Worm (Caenorhabditis elegans) whole organism, early embryonic: ENCODE results near the gene C31H1.2.

Experiments
- B0310.2 ChIP-seq: sonication (generic microtip); optimal IDR thresholded peaks from 2 replicates; lab custom pipeline; 2016; ENCODE audit warnings: mild to moderate bottlenecking, missing genetic modification characterization, missing compliant biosample characterization
- F13C5.2 ChIP-seq: sonication (generic microtip); optimal IDR thresholded peaks from 2 replicates; lab custom pipeline; 2017; ENCODE audit warnings: mild to moderate bottlenecking, missing genetic modification characterization, inconsistent platforms, missing compliant biosample characterization
- aly-1 ChIP-seq: sonication (generic microtip); optimal IDR thresholded peaks from 2 replicates; lab custom pipeline; 2016; ENCODE audit warnings: missing genetic modification characterization, missing compliant biosample characterization
- ama-1 ChIP-seq: fragments of 150-350 bp; optimal IDR thresholded peaks from 2 replicates; lab custom pipeline; 2014
- ceh-13 ChIP-seq: fragments of 200-800 bp; sonication (Bioruptor generic); optimal IDR thresholded peaks from 2 replicates; lab custom pipeline; 2018; ENCODE audit warnings: mild to moderate bottlenecking, missing genetic modification characterization, missing compliant biosample characterization
- ceh-36 ChIP-seq: sonication (generic microtip); optimal IDR thresholded peaks from 2 replicates; lab custom pipeline; 2016; ENCODE audit warnings: missing genetic modification characterization, inconsistent platforms, missing compliant biosample characterization
- ets-7 ChIP-seq: sonication (generic microtip); optimal IDR thresholded peaks from 2 replicates; lab custom pipeline; 2016; ENCODE audit warnings: missing genotype, missing genetic modification characterization, missing compliant biosample characterization
- flt-1 ChIP-seq: fragments of 200-800 bp; sonication (Bioruptor generic); IDR thresholded peaks from 2 replicates; pipeline ENCODE4 v1.3.6; 2022; ENCODE audit warnings: missing genetic modification characterization, missing compliant biosample characterization
- hmbx-1 ChIP-seq: sonication (generic microtip); optimal IDR thresholded peaks from 2 replicates; lab custom pipeline; 2016; ENCODE audit warnings: mild to moderate bottlenecking, missing genetic modification characterization, missing compliant biosample characterization
- hmg-4 ChIP-seq: fragments of 200-800 bp; sonication (Bioruptor generic); optimal IDR thresholded peaks from 2 replicates; lab custom pipeline; 2018; ENCODE audit warnings: mild to moderate bottlenecking, missing genetic modification characterization, missing compliant biosample characterization
- hnd-1 ChIP-seq: sonication (generic microtip); optimal IDR thresholded peaks from 2 replicates; lab custom pipeline; 2016; ENCODE audit warnings: missing genetic modification characterization, missing compliant biosample characterization
- pes-1 ChIP-seq: fragments of 200-800 bp; sonication (Bioruptor generic); IDR thresholded peaks from 2 replicates; pipeline ENCODE4 v1.3.6; 2022; ENCODE audit warnings: missing genetic modification reagents, missing genetic modification characterization, missing compliant biosample characterization
- scrt-1 ChIP-seq: fragments of 200-800 bp; sonication (Bioruptor generic); IDR thresholded peaks from 2 replicates; pipeline ENCODE4 v1.3.6; 2022; ENCODE audit warnings: missing genetic modification characterization, missing compliant biosample characterization
- sea-1 ChIP-seq: fragments of 200-800 bp; sonication (Bioruptor generic); conservative IDR thresholded peaks from 2 replicates; pipeline ENCODE4 v1.3.6; 2022; ENCODE audit warnings: missing genetic modification characterization, missing compliant biosample characterization
- tbx-11 ChIP-seq: fragments of 200-800 bp; sonication (Bioruptor generic); IDR thresholded peaks from 2 replicates; pipeline ENCODE4 v1.3.6; 2022; ENCODE audit warnings: missing genetic modification characterization, missing compliant biosample characterization
- tbx-37 ChIP-seq: fragments of 200-800 bp; sonication (Bioruptor generic); conservative IDR thresholded peaks from 2 replicates; pipeline ENCODE4 v1.3.6; 2022; ENCODE audit warnings: missing genetic modification reagents, missing genetic modification characterization, missing compliant biosample characterization
- tra-4 ChIP-seq: sonication (generic microtip); optimal IDR thresholded peaks from 2 replicates; lab custom pipeline; 2017; ENCODE audit warnings: missing genetic modification characterization, missing compliant biosample characterization

Gene C31H1.2

ce11 chrIV:5790993-5791392, at the start of gene C31H1.2:
Gene C31H1.2, plus strand, starts transcription at chrIV:5791293.
- no peak for TF ChIP-seq B0310.2 (tag; lab: Kevin White, UChicago)
- no peak for TF ChIP-seq ama-1
- no peak for TF ChIP-seq tra-4 (tag; lab: Kevin White, UChicago)
- no peak for TF ChIP-seq sea-1 (GFP tag; lab: Robert Waterston, UW)
- no peak for TF ChIP-seq hmbx-1 (tag; lab: Kevin White, UChicago)
- no peak for TF ChIP-seq aly-1
- TF ChIP-seq scrt-1 (GFP tag; lab: Robert Waterston, UW), result no peak
- no peak for TF ChIP-seq tbx-37 (GFP tag; lab: Robert Waterston, UW)
- TF ChIP-seq flt-1, result no peak
- no peak for TF ChIP-seq F13C5.2 (tag; lab: Kevin White, UChicago)
- no peak for TF ChIP-seq hnd-1 (tag; lab: Kevin White, UChicago)
- no peak for TF ChIP-seq ceh-13 (GFP tag; lab: Kevin White, UChicago)
- TF ChIP-seq ceh-36 (tag; lab: Kevin White, UChicago), result no peak
- no peak for TF ChIP-seq ets-7 (tag; lab: Kevin White, UChicago)
- TF ChIP-seq pes-1, result no peak
- TF ChIP-seq hmg-4 (GFP tag; lab: Kevin White, UChicago), result no peak
- TF ChIP-seq tbx-11 (GFP tag; lab: Robert Waterston, UW), result no peak

DNA sequence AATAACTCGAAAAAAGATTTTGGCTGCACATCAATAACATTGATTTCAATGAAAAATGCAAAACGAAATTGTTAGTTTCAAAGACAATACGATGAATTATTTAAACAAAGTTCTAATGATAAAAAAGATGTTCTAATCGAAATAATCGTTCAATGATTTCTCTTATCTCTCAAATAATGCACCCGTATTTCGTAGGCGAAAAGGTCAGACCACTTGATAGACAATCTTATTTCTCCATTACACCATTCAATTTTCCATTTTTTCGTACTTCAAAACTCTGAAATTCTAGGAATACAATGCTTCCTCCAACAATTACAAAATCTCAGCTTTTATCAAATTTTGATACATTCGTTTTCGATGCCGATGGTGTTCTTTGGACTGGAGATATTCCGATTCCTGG, 47.0 kb upstream of the C31H1.2 start, which contains the start of gene C45E5.1:
C45E5.1 (plus strand) TSS at position 290 of the 400 bp plus-strand sequence.
- TF ChIP-seq ets-7 (tag; lab: Kevin White, UChicago) (no peak), tra-4 (tag; lab: Kevin White, UChicago) (no peak)

DNA sequence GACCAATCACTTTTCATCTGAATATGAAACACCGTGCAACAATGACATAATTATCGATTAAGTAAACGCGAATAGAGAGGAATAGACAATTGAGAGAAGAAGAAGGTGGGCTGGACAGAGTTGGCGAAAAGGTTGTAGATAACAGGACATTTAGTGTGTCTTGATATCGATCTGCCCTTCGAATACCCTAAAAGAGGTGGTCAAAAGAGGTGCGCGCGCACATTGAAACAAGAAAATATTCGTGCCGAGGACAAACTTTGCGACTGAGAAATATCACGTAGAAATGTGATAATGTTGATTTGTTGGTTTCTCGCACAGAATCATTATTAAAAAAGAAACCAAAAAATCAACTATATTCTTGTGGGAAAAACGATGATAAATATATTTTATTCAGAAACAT, 41.2 kb upstream of the C31H1.2 start:
- TF ChIP-seq flt-1 (no peak), hmg-4 (GFP tag; lab: Kevin White, UChicago) (no peak), pes-1 (no peak), hmbx-1 (tag; lab: Kevin White, UChicago) (no peak), ets-7 (tag; lab: Kevin White, UChicago) (no peak), ceh-13 (GFP tag; lab: Kevin White, UChicago) (no peak), ama-1 (no peak), tbx-37 (GFP tag; lab: Robert Waterston, UW) (no peak), B0310.2 (tag; lab: Kevin White, UChicago) (no peak), F13C5.2 (tag; lab: Kevin White, UChicago) (no peak), aly-1 (no peak)

DNA sequence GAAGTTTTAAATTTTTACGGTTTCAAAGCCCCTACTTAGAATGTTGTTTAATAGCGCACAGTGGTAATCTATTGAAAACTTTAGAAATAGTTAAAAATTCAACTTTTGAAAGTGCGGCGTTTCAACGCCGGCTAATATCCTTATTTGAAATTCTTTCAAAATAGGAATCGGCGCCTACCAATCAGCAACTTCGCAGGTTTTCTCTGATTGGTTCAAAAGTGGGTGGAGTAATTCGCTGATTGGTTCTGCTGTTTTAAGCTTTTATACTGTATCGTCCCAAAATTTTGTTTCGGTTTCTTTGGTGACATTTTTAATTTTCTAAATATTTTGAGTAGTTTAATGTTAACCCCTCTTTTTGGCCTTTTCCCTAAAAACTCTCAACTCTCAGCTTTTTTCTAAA, 39.1 kb upstream of the C31H1.2 start:
- TF ChIP-seq F13C5.2 (tag; lab: Kevin White, UChicago) (no peak), tbx-37 (GFP tag; lab: Robert Waterston, UW) (no peak), hmbx-1 (tag; lab: Kevin White, UChicago) (no peak), hmg-4 (GFP tag; lab: Kevin White, UChicago) (no peak), ceh-36 (tag; lab: Kevin White, UChicago) (no peak), flt-1 (no peak), tbx-11 (GFP tag; lab: Robert Waterston, UW) (no peak), scrt-1 (GFP tag; lab: Robert Waterston, UW) (no peak), hnd-1 (tag; lab: Kevin White, UChicago) (no peak), ceh-13 (GFP tag; lab: Kevin White, UChicago) (no peak), tra-4 (tag; lab: Kevin White, UChicago) (no peak)

DNA sequence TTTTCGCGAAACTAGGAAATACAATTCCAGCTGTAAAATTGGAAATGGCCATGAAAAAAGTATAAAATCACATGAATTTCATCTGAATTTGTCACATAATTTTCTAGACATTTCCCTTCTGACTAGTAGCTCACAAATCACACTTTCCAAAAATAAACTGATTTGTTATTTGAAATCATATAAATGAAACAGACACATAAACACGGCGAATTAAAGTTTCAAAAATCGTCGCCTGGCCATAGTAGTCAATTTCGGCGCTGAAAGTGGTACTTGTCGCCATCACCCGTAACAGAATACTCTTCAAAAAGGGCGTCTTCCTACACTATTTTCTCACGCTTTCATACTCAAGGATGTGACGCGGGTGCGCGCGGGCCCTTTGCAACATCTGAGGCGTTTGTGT, 38.4 kb upstream of the C31H1.2 start:
- TF ChIP-seq scrt-1 (GFP tag; lab: Robert Waterston, UW) (no peak), sea-1 (GFP tag; lab: Robert Waterston, UW) (no peak), tra-4 (tag; lab: Kevin White, UChicago) (no peak), F13C5.2 (tag; lab: Kevin White, UChicago) (no peak), hnd-1 (tag; lab: Kevin White, UChicago) (no peak), flt-1 (no peak), ama-1 (no peak), tbx-11 (GFP tag; lab: Robert Waterston, UW) (no peak), ceh-36 (tag; lab: Kevin White, UChicago) (no peak), aly-1 (no peak), ceh-13 (GFP tag; lab: Kevin White, UChicago) (no peak), ets-7 (tag; lab: Kevin White, UChicago) (no peak), pes-1 (no peak)

DNA sequence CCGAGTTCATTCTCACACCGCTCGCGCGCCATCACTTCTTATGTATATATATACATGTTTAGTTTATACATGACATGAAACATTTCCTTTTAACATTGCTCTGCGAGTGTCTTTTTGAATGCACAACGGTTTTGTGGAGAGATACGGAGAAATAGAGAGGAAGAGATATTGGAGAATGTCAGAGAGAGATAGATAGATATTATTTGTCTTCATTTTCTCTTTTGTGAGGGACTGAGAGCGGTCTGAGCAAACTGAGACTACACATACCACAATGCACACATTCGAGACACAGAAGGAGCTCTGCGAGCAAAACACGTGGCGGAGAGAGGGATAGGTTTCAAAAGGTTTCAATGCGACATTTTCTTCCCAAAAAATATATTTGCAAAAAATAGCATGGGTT, 37.8 kb upstream of the C31H1.2 start:
- TF ChIP-seq aly-1 (no peak), scrt-1 (GFP tag; lab: Robert Waterston, UW) (no peak), pes-1 (no peak), tbx-11 (GFP tag; lab: Robert Waterston, UW) (no peak), tbx-37 (GFP tag; lab: Robert Waterston, UW) (no peak), flt-1 (no peak), F13C5.2 (tag; lab: Kevin White, UChicago) (no peak), B0310.2 (tag; lab: Kevin White, UChicago) (no peak), ets-7 (tag; lab: Kevin White, UChicago) (no peak), hnd-1 (tag; lab: Kevin White, UChicago) (no peak), ceh-13 (GFP tag; lab: Kevin White, UChicago) (no peak), ceh-36 (tag; lab: Kevin White, UChicago) (no peak), hmg-4 (GFP tag; lab: Kevin White, UChicago) (no peak), sea-1 (GFP tag; lab: Robert Waterston, UW) (no peak)

DNA sequence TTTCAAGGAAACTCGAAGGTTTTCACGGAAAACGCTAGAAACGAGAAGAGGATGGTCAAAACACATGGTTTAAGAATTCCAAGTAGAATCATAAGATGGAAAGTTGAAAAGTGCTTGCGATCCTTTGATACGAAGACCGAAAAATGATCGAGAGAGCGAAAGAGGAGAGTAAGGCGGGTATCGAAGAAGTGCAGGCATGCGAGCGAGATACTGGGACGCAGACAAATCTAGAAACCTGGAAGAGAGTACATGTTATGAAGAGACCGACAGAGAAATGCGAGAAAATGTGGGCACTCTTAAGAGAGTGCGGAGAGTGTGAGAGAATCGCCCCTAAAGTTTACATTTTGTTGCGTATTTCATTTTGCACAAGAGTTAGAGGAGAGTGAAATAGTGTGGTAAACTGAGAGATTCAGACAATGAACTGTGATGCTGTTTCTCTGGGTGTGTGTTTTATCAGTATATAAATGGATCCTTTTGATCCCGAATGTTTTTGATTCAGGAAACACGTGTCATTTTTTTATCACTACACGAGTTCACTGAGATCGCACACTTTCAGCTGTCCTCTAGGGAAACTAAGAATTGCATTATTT, 37.0 kb upstream of the C31H1.2 start:
- TF ChIP-seq tbx-37 (GFP tag; lab: Robert Waterston, UW) (0 out of 2 replicates have a peak, but pooled peaks have one; percentile 8), ceh-13 (GFP tag; lab: Kevin White, UChicago) (no peak)
